Worm (Caenorhabditis elegans) whole organism, L4 larva: Measurements from ENCODE around the gene T16G1.9.
A peak's percentile ranks its signal among the peaks of the same experiment; 100 is the strongest.

Experiments
- F10B5.3 ChIP-seq: sonication (generic microtip); optimal IDR thresholded peaks from 2 replicates; lab custom pipeline; 2016; ENCODE audit warnings: mild to moderate bottlenecking, missing genetic modification characterization, missing compliant biosample characterization
- F37D6.2 ChIP-seq: sonication (generic microtip); optimal IDR thresholded peaks from 2 replicates; lab custom pipeline; 2016; ENCODE audit warnings: mild to moderate bottlenecking, missing genetic modification characterization, missing compliant biosample characterization
- F44E2.7 ChIP-seq: fragments of 200-800 bp; sonication (Bioruptor generic); IDR thresholded peaks from 2 replicates; pipeline ENCODE4 v2.1.2; 2022; ENCODE audit warnings: missing genetic modification characterization, missing compliant biosample characterization
- F49E8.2 ChIP-seq: sonication (generic microtip); optimal IDR thresholded peaks from 2 replicates; lab custom pipeline; 2016; ENCODE audit warnings: missing compliant biosample characterization, mild to moderate bottlenecking, missing genetic modification characterization, borderline replicate concordance
- Y105C5A.15 ChIP-seq: fragments of 200-800 bp; sonication (Bioruptor generic); IDR thresholded peaks from 2 replicates; pipeline ENCODE4 v1.3.6; 2022; ENCODE audit warnings: missing genetic modification characterization, missing compliant biosample characterization
- aha-1 ChIP-seq: fragments of 150-350 bp; peaks from one replicate; lab custom pipeline; 2014; ENCODE audit warnings: missing biosample characterization, missing genetic modification characterization
- aly-2 ChIP-seq: sonication (generic microtip); optimal IDR thresholded peaks from 2 replicates; lab custom pipeline; 2018; ENCODE audit warnings: missing biosample characterization, missing genetic modification characterization
- ceh-32 ChIP-seq: sonication (generic microtip); optimal IDR thresholded peaks from 2 replicates; lab custom pipeline; 2016; ENCODE audit warnings: mild to moderate bottlenecking, missing genetic modification characterization, missing compliant biosample characterization; ENCODE audit not compliant: poor library complexity
- ceh-82 ChIP-seq: sonication (generic microtip); optimal IDR thresholded peaks from 2 replicates; lab custom pipeline; 2017; ENCODE audit warnings: missing biosample characterization, missing genetic modification characterization
- ces-1 ChIP-seq: fragments of 150-350 bp; sonication (generic microtip); optimal IDR thresholded peaks from 4 replicates; lab custom pipeline; 2014; ENCODE audit warnings: missing biosample characterization, missing genetic modification reagents, missing genetic modification characterization
- ctbp-1 ChIP-seq: fragments of 200-800 bp; sonication (Bioruptor generic); IDR thresholded peaks from 2 replicates; pipeline ENCODE4 v1.3.6; 2022; ENCODE audit warnings: missing genetic modification reagents, missing genetic modification characterization, missing compliant biosample characterization
- daf-16 ChIP-seq, 3 experiments: sonication (generic microtip); optimal IDR thresholded peaks; 2 replicates each; lab custom pipeline; 2016 to 2017; ENCODE audit warnings: missing genetic modification characterization in 3 of 3, missing genetic modification reagents in 3 of 3, mild to moderate bottlenecking in 2 of 3, missing compliant biosample characterization in 2 of 3, missing biosample characterization in 1 of 3, moderate library complexity in 1 of 3
- daf-19 ChIP-seq: fragments of 200-800 bp; sonication (Bioruptor generic); conservative IDR thresholded peaks from 2 replicates; pipeline ENCODE4 v1.3.6; 2022; ENCODE audit warnings: missing genetic modification characterization, missing compliant biosample characterization
- daf-8 ChIP-seq: fragments of 200-800 bp; sonication (Bioruptor generic); IDR thresholded peaks from 2 replicates; pipeline ENCODE4 v1.3.6; 2022; ENCODE audit warnings: missing genetic modification characterization, missing compliant biosample characterization
- dmd-6 ChIP-seq: fragments of 200-800 bp; sonication (Bioruptor generic); IDR thresholded peaks from 2 replicates; pipeline ENCODE4 v1.3.6; 2022; ENCODE audit warnings: missing genetic modification reagents, missing genetic modification characterization, missing compliant biosample characterization
- dmd-8 ChIP-seq: fragments of 200-800 bp; sonication (Bioruptor generic); IDR thresholded peaks from 2 replicates; pipeline ENCODE4 v1.3.6; 2022; ENCODE audit warnings: missing genetic modification characterization, missing compliant biosample characterization
- dpl-1 ChIP-seq: fragments of 150-350 bp; optimal IDR thresholded peaks from 2 replicates; lab custom pipeline; 2014; ENCODE audit warnings: missing biosample characterization, missing genetic modification reagents, missing genetic modification characterization
- duxl-1 ChIP-seq: sonication (generic microtip); optimal IDR thresholded peaks from 2 replicates; lab custom pipeline; 2016; ENCODE audit warnings: mild to moderate bottlenecking, missing genetic modification characterization, moderate library complexity, missing compliant biosample characterization; ENCODE audit not compliant: poor library complexity
- egl-27 ChIP-seq: sonication (generic microtip); optimal IDR thresholded peaks from 3 replicates; lab custom pipeline; 2017; ENCODE audit warnings: missing biosample characterization, missing genetic modification reagents, missing genetic modification characterization
- egl-43 ChIP-seq: fragments of 200-800 bp; sonication (Bioruptor generic); IDR thresholded peaks from 2 replicates; pipeline ENCODE4 v1.3.6; 2022; ENCODE audit warnings: missing genetic modification reagents, missing genetic modification characterization, missing compliant biosample characterization
- fos-1 ChIP-seq: fragments of 150-350 bp; optimal IDR thresholded peaks from 2 replicates; lab custom pipeline; 2014; ENCODE audit warnings: missing biosample characterization, missing genetic modification characterization
- gei-8 ChIP-seq: fragments of 200-800 bp; sonication (Bioruptor generic); optimal IDR thresholded peaks from 2 replicates; lab custom pipeline; 2018; ENCODE audit warnings: mild to moderate bottlenecking, missing genetic modification characterization, missing compliant biosample characterization
- hif-1 ChIP-seq, 2 experiments: sonication (generic microtip); optimal IDR thresholded peaks; 2 replicates each; lab custom pipeline; 2016 to 2017; ENCODE audit warnings: missing compliant biosample characterization in 2 of 2, missing genetic modification characterization in 2 of 2, missing genetic modification reagents in 2 of 2, missing genotype in 2 of 2, mild to moderate bottlenecking in 1 of 2
- hlh-30 ChIP-seq: sonication (generic microtip); optimal IDR thresholded peaks from 2 replicates; lab custom pipeline; 2017; ENCODE audit warnings: antibody characterized with exemption, mild to moderate bottlenecking, missing genetic modification characterization, missing compliant biosample characterization; ENCODE audit not compliant: insufficient read depth
- lim-7 ChIP-seq: fragments of 200-800 bp; sonication (Bioruptor generic); IDR thresholded peaks from 2 replicates; pipeline ENCODE4 v1.3.6; 2022; ENCODE audit warnings: missing genetic modification characterization, missing compliant biosample characterization
- lin-1 ChIP-seq: fragments of 200-800 bp; sonication (Bioruptor generic); IDR thresholded peaks from 2 replicates; pipeline ENCODE4 v1.3.6; 2022; ENCODE audit warnings: missing genetic modification reagents, missing genetic modification characterization, missing compliant biosample characterization
- lin-13 ChIP-seq: fragments of 150-350 bp; optimal IDR thresholded peaks from 2 replicates; lab custom pipeline; 2014; ENCODE audit warnings: missing biosample characterization, missing genetic modification reagents, missing genetic modification characterization
- lin-15B ChIP-seq: fragments of 150-350 bp; sonication (generic microtip); optimal IDR thresholded peaks from 3 replicates; lab custom pipeline; 2014; ENCODE audit warnings: missing biosample characterization, missing genetic modification characterization
- lsy-2 ChIP-seq, 2 experiments: fragments of 150-350 bp in 1 of 2; sonication (generic microtip) in 1 of 2; optimal IDR thresholded peaks; 2 replicates each; lab custom pipeline; 2014 to 2017; ENCODE audit warnings: missing biosample characterization in 2 of 2, missing genetic modification characterization in 2 of 2
- madf-5 ChIP-seq, 2 experiments: fragments of 200-800 bp; sonication (Bioruptor generic); IDR thresholded peaks; 2 replicates each; pipeline ENCODE4 v1.3.6; 2022; ENCODE audit warnings: missing compliant biosample characterization in 2 of 2, missing genetic modification characterization in 2 of 2
- mdl-1 ChIP-seq, 2 experiments: fragments of 150-350 bp in 1 of 2; sonication (generic microtip) in 1 of 2; optimal IDR thresholded peaks; 2 replicates each; lab custom pipeline; 2014 to 2017; ENCODE audit warnings: missing biosample characterization in 2 of 2, missing genetic modification characterization in 2 of 2
- mdt-29 ChIP-seq: fragments of 200-800 bp; sonication (Bioruptor generic); IDR thresholded peaks from 2 replicates; pipeline ENCODE4 v1.3.6; 2022; ENCODE audit warnings: missing genetic modification reagents, missing genetic modification characterization, missing compliant biosample characterization
- nhr-102 ChIP-seq: sonication (generic microtip); optimal IDR thresholded peaks from 2 replicates; lab custom pipeline; 2016; ENCODE audit warnings: mild to moderate bottlenecking, missing genetic modification characterization, moderate library complexity, missing compliant biosample characterization
- nhr-11 ChIP-seq: fragments of 150-350 bp; optimal IDR thresholded peaks from 2 replicates; lab custom pipeline; 2014; ENCODE audit warnings: missing biosample characterization, missing genetic modification characterization
- nhr-111 ChIP-seq: fragments of 200-800 bp; sonication (Bioruptor generic); optimal IDR thresholded peaks from 2 replicates; lab custom pipeline; 2018; ENCODE audit warnings: mild to moderate bottlenecking, missing genetic modification characterization, missing compliant biosample characterization
- nhr-237 ChIP-seq: sonication (generic microtip); optimal IDR thresholded peaks from 2 replicates; lab custom pipeline; 2017; ENCODE audit warnings: missing biosample characterization, missing genetic modification characterization
- nhr-25 ChIP-seq: sonication (generic microtip); optimal IDR thresholded peaks from 2 replicates; lab custom pipeline; 2017; ENCODE audit warnings: missing genetic modification characterization, mild to moderate bottlenecking, missing compliant biosample characterization, antibody characterized with exemption, moderate library complexity, borderline replicate concordance; ENCODE audit not compliant: insufficient read depth
- nhr-42 ChIP-seq: fragments of 200-800 bp; sonication (Bioruptor generic); IDR thresholded peaks from 2 replicates; pipeline ENCODE4 v1.3.6; 2022; ENCODE audit warnings: missing genetic modification characterization, missing compliant biosample characterization
- nhr-48 ChIP-seq: sonication (generic microtip); optimal IDR thresholded peaks from 2 replicates; lab custom pipeline; 2016; ENCODE audit warnings: mild to moderate bottlenecking, missing genetic modification characterization, missing compliant biosample characterization
- nhr-6 ChIP-seq: fragments of 150-350 bp; optimal IDR thresholded peaks from 2 replicates; lab custom pipeline; 2014; ENCODE audit warnings: missing biosample characterization, missing genetic modification characterization
- nhr-76 ChIP-seq: fragments of 150-350 bp; optimal IDR thresholded peaks from 2 replicates; lab custom pipeline; 2014; ENCODE audit warnings: missing biosample characterization, missing genetic modification characterization
- pha-4 ChIP-seq, 2 experiments: fragments of 150-350 bp in 1 of 2; fragments of 200-800 bp in 1 of 2; sonication (Bioruptor generic) in 1 of 2; IDR thresholded peaks in 1 of 2; optimal IDR thresholded peaks in 1 of 2; 2 replicates each; pipeline versions ENCODE4 v1.3.6 to Lab custom; 2014 to 2022; ENCODE audit warnings: missing genetic modification characterization in 2 of 2, missing genetic modification reagents in 2 of 2, missing biosample characterization in 1 of 2, missing compliant biosample characterization in 1 of 2
- php-3 ChIP-seq: fragments of 200-800 bp; sonication (Bioruptor generic); IDR thresholded peaks from 2 replicates; pipeline ENCODE4 v1.3.6; 2022; ENCODE audit warnings: missing genetic modification reagents, missing genetic modification characterization, missing compliant biosample characterization
- pqm-1 ChIP-seq: sonication (generic microtip); optimal IDR thresholded peaks from 2 replicates; lab custom pipeline; 2017; ENCODE audit warnings: missing biosample characterization, missing genetic modification characterization
- set-16 ChIP-seq: fragments of 200-800 bp; sonication (Bioruptor generic); IDR thresholded peaks from 2 replicates; pipeline ENCODE4 v1.3.6; 2022; ENCODE audit warnings: missing genetic modification reagents, missing genetic modification characterization, missing compliant biosample characterization
- spr-1 ChIP-seq: sonication (generic microtip); optimal IDR thresholded peaks from 2 replicates; lab custom pipeline; 2016; ENCODE audit warnings: mild to moderate bottlenecking, missing genetic modification characterization, missing compliant biosample characterization
- unc-62 ChIP-seq, 3 experiments: fragments of 150-350 bp in 1 of 3; sonication (generic microtip); optimal IDR thresholded peaks in 2 of 3; peaks in 1 of 3; 1 replicate in 1 of 3; 2 replicates in 2 of 3; lab custom pipeline; 2014 to 2017; ENCODE audit warnings: missing biosample characterization in 3 of 3, missing genetic modification characterization in 3 of 3, missing genetic modification reagents in 3 of 3, missing genotype in 1 of 3
- zip-11 ChIP-seq: fragments of 200-800 bp; sonication (Bioruptor generic); IDR thresholded peaks from 2 replicates; pipeline ENCODE4 v1.3.6; 2022; ENCODE audit warnings: missing genetic modification characterization, missing compliant biosample characterization
- ztf-7 ChIP-seq: fragments of 150-350 bp; optimal IDR thresholded peaks from 2 replicates; lab custom pipeline; 2014; ENCODE audit warnings: missing biosample characterization, missing genetic modification characterization

The T16G1.9 gene

ce11 chrV:12950812-12951528 lies at the start of gene T16G1.9, which contains the start of gene T16G1.18:
Gene T16G1.9, minus strand, starts transcription at chrV:12950862.
Gene T16G1.18, plus strand, starts transcription at chrV:12951304.
- TF ChIP-seq duxl-1 (tag; lab: Kevin White, UChicago) (no peak), lin-15B (tag; lab: Kevin White, UChicago) (no peak), mdt-29 (GFP tag; lab: Robert Waterston, UW) (no peak), aly-2 (tag; lab: Kevin White, UChicago) (no peak), nhr-25 (tag; lab: Kevin White, UChicago) (no peak), set-16 (GFP tag; lab: Robert Waterston, UW) (no peak), zip-11 (GFP tag; lab: Robert Waterston, UW) (no peak), nhr-6 (peak; percentile 98), egl-43 (GFP tag; lab: Robert Waterston, UW) (no peak), F10B5.3 (no peak), lim-7 (GFP tag; lab: Robert Waterston, UW) (no peak), ztf-7 (tag; lab: Kevin White, UChicago) (no peak), nhr-111 (GFP tag; lab: Kevin White, UChicago) (no peak), nhr-48 (tag; lab: Kevin White, UChicago) (no peak), lin-1 (no peak), lsy-2 (tag; optimal IDR thresholded peaks at IDR 0.05; lab: Kevin White, UChicago) (peak in 1 of 2 experiments; percentile 69), spr-1 (tag; lab: Kevin White, UChicago) (no peak), daf-8 (GFP tag; lab: Robert Waterston, UW) (no peak), nhr-102 (tag; lab: Kevin White, UChicago) (no peak), dmd-6 (GFP tag; lab: Robert Waterston, UW) (peak; percentile 62; the same call in 1 of the 2 replicates), php-3 (GFP tag; lab: Robert Waterston, UW) (no peak), lin-13 (GFP tag; lab: Kevin White, UChicago) (peak; percentile 50), mdl-1 (tag; optimal IDR thresholded peaks at IDR 0.05; lab: Kevin White, UChicago) (no peak), gei-8 (GFP tag; lab: Kevin White, UChicago) (no peak), ceh-82 (tag; lab: Kevin White, UChicago) (no peak), ces-1 (GFP tag; lab: Kevin White, UChicago) (no peak), F37D6.2 (tag; lab: Kevin White, UChicago) (no peak), hif-1 (tag; optimal IDR thresholded peaks at IDR 0.05; lab: Kevin White, UChicago) (no peak), nhr-76 (tag; lab: Kevin White, UChicago) (no peak), ctbp-1 (GFP tag; lab: Robert Waterston, UW) (no peak), aha-1 (tag; lab: Kevin White, UChicago) (no peak), hlh-30 (tag; lab: Kevin White, UChicago) (peak; percentile 59), ceh-32 (tag; lab: Kevin White, UChicago) (no peak), daf-19 (GFP tag; lab: Robert Waterston, UW) (no peak), daf-16 (GFP tag; optimal IDR thresholded peaks at IDR 0.05; lab: Kevin White, UChicago) (no peak), daf-16 (tag; optimal IDR thresholded peaks at IDR 0.05; lab: Kevin White, UChicago) (peak; percentile 71), pha-4 (GFP tag; IDR thresholded peaks at IDR 0.05; lab: Robert Waterston, UW) (no peak), pha-4 (tag; optimal IDR thresholded peaks at IDR 0.05; lab: Kevin White, UChicago) (no peak), fos-1 (no peak), F49E8.2 (no peak), egl-27 (no peak), pqm-1 (tag; lab: Kevin White, UChicago) (no peak), nhr-42 (no peak), nhr-237 (tag; lab: Kevin White, UChicago) (no peak), dpl-1 (GFP tag; lab: Kevin White, UChicago) (peak; percentile 43), unc-62 (GFP tag; optimal IDR thresholded peaks at IDR 0.05 in 1 of 2; lab: Kevin White, UChicago) (peak in 1 of 2 experiments; percentile 94), unc-62 (tag; optimal IDR thresholded peaks at IDR 0.05; lab: Kevin White, UChicago) (no peak), F44E2.7 (GFP tag; lab: Robert Waterston, UW) (no peak), Y105C5A.15 (GFP tag; lab: Robert Waterston, UW) (no peak), madf-5 (GFP tag; IDR thresholded peaks at IDR 0.05; lab: Robert Waterston, UW) (no peak), dmd-8 (GFP tag; lab: Robert Waterston, UW) (no peak), nhr-11 (tag; lab: Kevin White, UChicago) (no peak)
